Worm (Caenorhabditis elegans) whole organism, young adult: Measurements from ENCODE around the gene C24F3.2.

ENCODE experiments used
- B0035.1 ChIP-seq: sonication (generic microtip); optimal IDR thresholded peaks from 2 replicates; lab custom pipeline; 2016; ENCODE audit warnings: missing genetic modification characterization, mild to moderate bottlenecking, missing compliant biosample characterization, missing genotype, missing genetic modification reagents
- B0336.3 ChIP-seq: fragments of 200-800 bp; sonication (Bioruptor generic); IDR thresholded peaks from 2 replicates; pipeline ENCODE4 v1.3.6; 2022; ENCODE audit warnings: missing genetic modification characterization, missing compliant biosample characterization
- C17E4.6 ChIP-seq: fragments of 200-800 bp; sonication (Bioruptor generic); IDR thresholded peaks from 2 replicates; pipeline ENCODE4 v1.3.6; 2022; ENCODE audit warnings: missing genetic modification reagents, missing genetic modification characterization, missing compliant biosample characterization
- F37B4.10 ChIP-seq: fragments of 200-800 bp; sonication (Bioruptor generic); IDR thresholded peaks from 2 replicates; pipeline ENCODE4 v1.3.6; 2022; ENCODE audit warnings: missing genetic modification characterization, missing compliant biosample characterization
- F49E8.2 ChIP-seq: sonication (generic microtip); optimal IDR thresholded peaks from 3 replicates; lab custom pipeline; 2017; ENCODE audit warnings: missing genetic modification characterization, mild to moderate bottlenecking, missing compliant biosample characterization, antibody characterized with exemption, moderate library complexity; ENCODE audit not compliant: insufficient read depth
- F52B5.7 ChIP-seq: sonication (generic microtip); optimal IDR thresholded peaks from 2 replicates; lab custom pipeline; 2016; ENCODE audit warnings: mild to moderate bottlenecking, missing genetic modification characterization, missing compliant biosample characterization
- F57A8.1 ChIP-seq: fragments of 200-800 bp; sonication (Bioruptor generic); optimal IDR thresholded peaks from 2 replicates; lab custom pipeline; 2018; ENCODE audit warnings: mild to moderate bottlenecking, missing genetic modification characterization, moderate library complexity, missing compliant biosample characterization
- Y79H2A.3 ChIP-seq: fragments of 200-800 bp; sonication (Bioruptor generic); conservative IDR thresholded peaks from 2 replicates; pipeline ENCODE4 v1.3.6; 2022; ENCODE audit warnings: missing genetic modification reagents, missing genetic modification characterization, missing compliant biosample characterization
- Y95B8A.8 ChIP-seq: fragments of 200-800 bp; sonication (Bioruptor generic); IDR thresholded peaks from 2 replicates; pipeline ENCODE4 v1.3.6; 2022; ENCODE audit warnings: missing genetic modification reagents, missing genetic modification characterization, missing compliant biosample characterization
- ZK185.1 ChIP-seq: sonication (generic microtip); optimal IDR thresholded peaks from 2 replicates; lab custom pipeline; 2016; ENCODE audit warnings: mild to moderate bottlenecking, missing genetic modification characterization, missing compliant biosample characterization; ENCODE audit not compliant: poor library complexity, severe bottlenecking
- ama-1 ChIP-seq, 3 experiments: fragments of 150-350 bp in 1 of 3; sonication (generic microtip) in 2 of 3; optimal IDR thresholded peaks; 2 replicates each; lab custom pipeline; 2014 to 2018; ENCODE audit warnings: missing biosample characterization in 2 of 3, missing genetic modification characterization in 2 of 3, missing genetic modification reagents in 2 of 3
- aptf-3 ChIP-seq: fragments of 200-800 bp; sonication (Bioruptor generic); IDR thresholded peaks from 2 replicates; pipeline ENCODE4 v1.3.6; 2022; ENCODE audit warnings: missing genetic modification characterization, missing compliant biosample characterization
- attf-6 ChIP-seq: fragments of 200-800 bp; sonication (Bioruptor generic); IDR thresholded peaks from 2 replicates; pipeline ENCODE4 v1.3.6; 2022; ENCODE audit warnings: missing genetic modification reagents, missing genetic modification characterization, missing compliant biosample characterization
- bed-1 ChIP-seq: fragments of 200-800 bp; sonication (Bioruptor generic); IDR thresholded peaks from 2 replicates; pipeline ENCODE4 v1.3.6; 2022; ENCODE audit warnings: missing genetic modification reagents, missing genetic modification characterization, missing compliant biosample characterization
- ccch-3 ChIP-seq: fragments of 200-800 bp; sonication (Bioruptor generic); optimal IDR thresholded peaks from 2 replicates; lab custom pipeline; 2018; ENCODE audit warnings: mild to moderate bottlenecking, missing genetic modification characterization, missing compliant biosample characterization
- cebp-1 ChIP-seq, 2 experiments: fragments of 200-800 bp in 1 of 2; sonication (Bioruptor generic) in 1 of 2; sonication (generic microtip) in 1 of 2; IDR thresholded peaks in 1 of 2; optimal IDR thresholded peaks in 1 of 2; 2 replicates each; pipeline versions ENCODE4 v1.3.6 to Lab custom; 2017 to 2022; ENCODE audit warnings: missing compliant biosample characterization in 2 of 2, missing genetic modification characterization in 2 of 2, mild to moderate bottlenecking in 1 of 2, missing genetic modification reagents in 1 of 2, moderate library complexity in 1 of 2
- ceh-27 ChIP-seq: fragments of 200-800 bp; sonication (Bioruptor generic); optimal IDR thresholded peaks from 2 replicates; lab custom pipeline; 2018; ENCODE audit warnings: mild to moderate bottlenecking, missing genetic modification characterization, moderate library complexity, missing compliant biosample characterization
- ceh-40 ChIP-seq: fragments of 200-800 bp; sonication (Bioruptor generic); IDR thresholded peaks from 2 replicates; pipeline ENCODE4 v1.3.6; 2022; ENCODE audit warnings: missing genetic modification characterization, missing compliant biosample characterization
- ceh-91 ChIP-seq: fragments of 200-800 bp; sonication (Bioruptor generic); IDR thresholded peaks from 2 replicates; pipeline ENCODE4 v1.3.6; 2022; ENCODE audit warnings: missing genetic modification reagents, missing genetic modification characterization, missing compliant biosample characterization
- dox-1 ChIP-seq: fragments of 200-800 bp; sonication (Bioruptor generic); IDR thresholded peaks from 2 replicates; pipeline ENCODE4 v1.3.6; 2022; ENCODE audit warnings: missing genetic modification reagents, missing genetic modification characterization, missing compliant biosample characterization
- dpff-1 ChIP-seq: sonication (generic microtip); optimal IDR thresholded peaks from 2 replicates; lab custom pipeline; 2017; ENCODE audit warnings: mild to moderate bottlenecking, missing genetic modification characterization, missing compliant biosample characterization
- dpl-1 ChIP-seq: fragments of 150-350 bp; optimal IDR thresholded peaks from 2 replicates; lab custom pipeline; 2014; ENCODE audit warnings: missing biosample characterization, missing genetic modification reagents, missing genetic modification characterization
- ekl-4 ChIP-seq: fragments of 200-800 bp; sonication (Bioruptor generic); IDR thresholded peaks from 2 replicates; pipeline ENCODE4 v1.3.6; 2022; ENCODE audit warnings: missing genetic modification reagents, missing genetic modification characterization, missing compliant biosample characterization
- gei-17 ChIP-seq: fragments of 200-800 bp; sonication (Bioruptor generic); optimal IDR thresholded peaks from 2 replicates; lab custom pipeline; 2018; ENCODE audit warnings: mild to moderate bottlenecking, missing genetic modification characterization, missing compliant biosample characterization
- him-1 ChIP-seq: sonication (generic microtip); optimal IDR thresholded peaks from 2 replicates; lab custom pipeline; 2016; ENCODE audit warnings: missing genotype, missing genetic modification reagents, missing genetic modification characterization, missing compliant biosample characterization
- hlh-12 ChIP-seq: sonication (generic microtip); optimal IDR thresholded peaks from 2 replicates; lab custom pipeline; 2016; ENCODE audit warnings: missing genetic modification characterization, missing compliant biosample characterization
- hmg-1.2 ChIP-seq: fragments of 200-800 bp; sonication (Bioruptor generic); IDR thresholded peaks from 2 replicates; pipeline ENCODE4 v1.3.6; 2022; ENCODE audit warnings: missing genetic modification reagents, missing genetic modification characterization, missing compliant biosample characterization
- hmg-20 ChIP-seq: fragments of 200-800 bp; sonication (Bioruptor generic); IDR thresholded peaks from 2 replicates; pipeline ENCODE4 v1.3.6; 2022; ENCODE audit warnings: missing genetic modification reagents, missing genetic modification characterization, missing compliant biosample characterization
- hsf-1 ChIP-seq: fragments of 200-800 bp; sonication (Bioruptor generic); IDR thresholded peaks from 2 replicates; pipeline ENCODE4 v1.3.6; 2022; ENCODE audit warnings: missing genetic modification reagents, missing genetic modification characterization, missing compliant biosample characterization
- lag-1 ChIP-seq: fragments of 200-800 bp; sonication (Bioruptor generic); IDR thresholded peaks from 2 replicates; pipeline ENCODE4 v1.3.6; 2022; ENCODE audit warnings: missing genetic modification reagents, missing genetic modification characterization, missing compliant biosample characterization
- let-526 ChIP-seq: fragments of 200-800 bp; sonication (Bioruptor generic); IDR thresholded peaks from 2 replicates; pipeline ENCODE4 v1.3.6; 2022; ENCODE audit warnings: missing genetic modification reagents, missing genetic modification characterization, missing compliant biosample characterization
- let-607 ChIP-seq, 2 experiments: fragments of 200-800 bp in 1 of 2; sonication (Bioruptor generic) in 1 of 2; sonication (generic microtip) in 1 of 2; optimal IDR thresholded peaks; 2 replicates each; lab custom pipeline; 2016 to 2018; ENCODE audit warnings: mild to moderate bottlenecking in 2 of 2, missing compliant biosample characterization in 2 of 2, missing genetic modification characterization in 2 of 2, moderate library complexity in 2 of 2, missing genotype in 1 of 2
- lin-35 ChIP-seq, 3 experiments: fragments of 150-350 bp in 2 of 3; sonication (generic microtip) in 1 of 3; optimal IDR thresholded peaks; 2 replicates each; lab custom pipeline; 2014 to 2018; ENCODE audit warnings: missing biosample characterization in 3 of 3, missing genetic modification characterization in 3 of 3, missing genetic modification reagents in 3 of 3
- madf-6 ChIP-seq: fragments of 200-800 bp; sonication (Bioruptor generic); IDR thresholded peaks from 2 replicates; pipeline ENCODE4 v1.3.6; 2022; ENCODE audit warnings: missing genetic modification reagents, missing genetic modification characterization, missing compliant biosample characterization
- mel-28 ChIP-seq: sonication (generic microtip); optimal IDR thresholded peaks from 2 replicates; lab custom pipeline; 2016; ENCODE audit warnings: borderline replicate concordance, mild to moderate bottlenecking, missing genetic modification characterization, missing compliant biosample characterization
- nhr-120 ChIP-seq: fragments of 200-800 bp; sonication (Bioruptor generic); IDR thresholded peaks from 2 replicates; pipeline ENCODE4 v1.3.6; 2022; ENCODE audit warnings: missing genetic modification characterization, missing compliant biosample characterization
- nhr-179 ChIP-seq: sonication (generic microtip); optimal IDR thresholded peaks from 2 replicates; lab custom pipeline; 2016; ENCODE audit warnings: mild to moderate bottlenecking, missing genetic modification characterization, missing compliant biosample characterization
- nhr-80 ChIP-seq: sonication (generic microtip); optimal IDR thresholded peaks from 2 replicates; lab custom pipeline; 2016; ENCODE audit warnings: missing genetic modification characterization, missing compliant biosample characterization
- pbrm-1 ChIP-seq: fragments of 200-800 bp; sonication (Bioruptor generic); IDR thresholded peaks from 2 replicates; pipeline ENCODE4 v1.3.6; 2022; ENCODE audit warnings: missing genetic modification reagents, missing genetic modification characterization, missing compliant biosample characterization
- sdz-38 ChIP-seq: sonication (generic microtip); optimal IDR thresholded peaks from 2 replicates; lab custom pipeline; 2016; ENCODE audit warnings: missing genotype, missing genetic modification characterization, missing compliant biosample characterization
- snpc-1.3 ChIP-seq: sonication (generic microtip); optimal IDR thresholded peaks from 2 replicates; lab custom pipeline; 2017; ENCODE audit warnings: missing genetic modification characterization, mild to moderate bottlenecking, missing compliant biosample characterization, antibody characterized with exemption, moderate library complexity, missing genotype, missing genetic modification reagents; ENCODE audit not compliant: insufficient read depth
- somi-1 ChIP-seq: fragments of 200-800 bp; sonication (Bioruptor generic); optimal IDR thresholded peaks from 2 replicates; lab custom pipeline; 2018; ENCODE audit warnings: mild to moderate bottlenecking, missing genetic modification characterization, missing compliant biosample characterization
- sptf-2 ChIP-seq: fragments of 200-800 bp; sonication (Bioruptor generic); optimal IDR thresholded peaks from 2 replicates; lab custom pipeline; 2018; ENCODE audit warnings: mild to moderate bottlenecking, missing genetic modification characterization, missing compliant biosample characterization
- ztf-25 ChIP-seq: fragments of 200-800 bp; sonication (Bioruptor generic); IDR thresholded peaks from 2 replicates; pipeline ENCODE4 v1.3.6; 2022; ENCODE audit warnings: missing genetic modification reagents, missing genetic modification characterization, missing compliant biosample characterization
- ztf-28 ChIP-seq: fragments of 200-800 bp; sonication (Bioruptor generic); IDR thresholded peaks from 2 replicates; pipeline ENCODE4 v1.3.6; 2022; ENCODE audit warnings: missing genetic modification reagents, missing genetic modification characterization, missing compliant biosample characterization
- ztf-6 ChIP-seq: fragments of 200-800 bp; sonication (Bioruptor generic); IDR thresholded peaks from 2 replicates; pipeline ENCODE4 v1.3.6; 2022; ENCODE audit warnings: missing genetic modification reagents, missing genetic modification characterization, missing compliant biosample characterization

Gene C24F3.2

DNA sequence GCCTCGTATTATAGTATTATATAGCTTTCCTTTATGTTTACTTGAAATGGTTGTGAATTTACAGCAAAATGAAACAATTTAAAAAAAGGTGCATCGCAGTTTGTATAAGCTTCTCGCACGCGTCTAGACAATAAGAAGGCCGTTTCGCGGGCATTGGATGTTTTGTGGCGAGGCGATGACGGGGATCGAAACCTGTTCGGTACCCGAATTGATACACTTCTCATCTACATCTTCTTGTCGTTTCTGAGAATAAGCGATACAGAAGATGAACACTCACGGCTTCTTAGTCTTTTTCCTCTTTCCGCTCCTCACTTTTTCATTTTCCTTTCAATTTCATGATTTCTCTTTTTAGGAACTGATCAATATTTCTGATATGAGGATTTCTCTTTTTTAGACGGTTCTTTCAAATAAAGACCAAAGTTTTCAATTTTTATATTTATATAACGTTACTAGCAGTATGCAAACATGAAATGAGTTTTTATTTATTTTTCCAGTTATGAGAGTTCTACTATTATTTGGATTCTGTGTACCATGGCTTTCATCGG, 23.4 kb downstream of the C24F3.2 start, which contains the start of gene F01G10.10 (continued):
- TF ChIP-seq lin-35 (GFP tag; optimal IDR thresholded peaks at IDR 0.05; lab: Kevin White, UChicago) (no peak), bed-1 (GFP tag; lab: Robert Waterston, UW) (no peak), ekl-4 (GFP tag; lab: Robert Waterston, UW) (no peak), hmg-20 (GFP tag; lab: Robert Waterston, UW) (no peak), ztf-6 (GFP tag; lab: Robert Waterston, UW) (no peak), attf-6 (peak; percentile 48; the same call in 1 of the 2 replicates), let-526 (GFP tag; lab: Robert Waterston, UW) (no peak), dpl-1 (GFP tag; lab: Kevin White, UChicago) (no peak), mel-28 (tag; lab: Kevin White, UChicago) (no peak), ama-1 (optimal IDR thresholded peaks at IDR 0.05; lab: Kevin White, UChicago) (peak; percentile 19), ama-1 (GFP tag; optimal IDR thresholded peaks at IDR 0.05; lab: Kevin White, UChicago) (no peak), B0035.1 (tag; lab: Kevin White, UChicago) (no peak), ccch-3 (GFP tag; lab: Kevin White, UChicago) (no peak), sdz-38 (no peak), let-607 (tag; optimal IDR thresholded peaks at IDR 0.05; lab: Kevin White, UChicago) (peak in 1 of 2 experiments; percentile 26), hlh-12 (tag; lab: Kevin White, UChicago) (no peak), dpff-1 (no peak), Y79H2A.3 (GFP tag; lab: Robert Waterston, UW) (peak; percentile 61; the same call in 1 of the 2 replicates), F57A8.1 (GFP tag; lab: Kevin White, UChicago) (no peak), ZK185.1 (tag; lab: Kevin White, UChicago) (no peak), hsf-1 (GFP tag; lab: Robert Waterston, UW) (0 out of 2 replicates have a peak, but pooled peaks have one; percentile 63), him-1 (no peak), F49E8.2 (tag; lab: Kevin White, UChicago) (peak; percentile 5), hmg-1.2 (GFP tag; lab: Robert Waterston, UW) (peak; percentile 47), aptf-3 (no peak), gei-17 (GFP tag; lab: Kevin White, UChicago) (no peak), Y95B8A.8 (GFP tag; lab: Robert Waterston, UW) (no peak), ceh-27 (GFP tag; lab: Kevin White, UChicago) (no peak), cebp-1 (GFP tag; IDR thresholded peaks at IDR 0.05; lab: Robert Waterston, UW) (no peak), cebp-1 (tag; optimal IDR thresholded peaks at IDR 0.05; lab: Kevin White, UChicago) (peak; percentile 8), somi-1 (GFP tag; lab: Kevin White, UChicago) (no peak), lag-1 (no peak), nhr-179 (tag; lab: Kevin White, UChicago) (no peak), snpc-1.3 (no peak), F37B4.10 (GFP tag; lab: Robert Waterston, UW) (0 out of 2 replicates have a peak, but pooled peaks have one; percentile 43), sptf-2 (GFP tag; lab: Kevin White, UChicago) (no peak), nhr-80 (tag; lab: Kevin White, UChicago) (no peak), ztf-25 (0 out of 2 replicates have a peak, but pooled peaks have one; percentile 64), dox-1 (GFP tag; lab: Robert Waterston, UW) (peak; percentile 60), C17E4.6 (peak; percentile 37; the same call in 1 of the 2 replicates), B0336.3 (GFP tag; lab: Robert Waterston, UW) (peak; percentile 86), ceh-40 (GFP tag; lab: Robert Waterston, UW) (0 out of 2 replicates have a peak, but pooled peaks have one; percentile 23), pbrm-1 (no peak), ztf-28 (GFP tag; lab: Robert Waterston, UW) (no peak), ceh-91 (GFP tag; lab: Robert Waterston, UW) (peak; percentile 69; the same call in 1 of the 2 replicates), F52B5.7 (tag; lab: Kevin White, UChicago) (no peak), nhr-120 (GFP tag; lab: Robert Waterston, UW) (no peak), madf-6 (GFP tag; lab: Robert Waterston, UW) (peak; percentile 74)
